Worm (Caenorhabditis elegans): ENCODE results near the gene nhr-7.

nhr-7 gene

ce11 chrIV:11271262-11271661, at the start of gene nhr-7:
TSS of gene nhr-7 (minus strand) at chrIV:11271362.
- TF ChIP-seq F44E2.7 (GFP tag; IDR thresholded peaks at IDR 0.05), result no peak
- no peak for TF ChIP-seq spr-1 (tag; optimal IDR thresholded peaks at IDR 0.05)
- TF ChIP-seq D1046.2 (GFP tag; IDR thresholded peaks at IDR 0.05), result no peak
- TF ChIP-seq ceh-82 (tag; optimal IDR thresholded peaks at IDR 0.05), result no peak
- TF ChIP-seq pha-4 (GFP tag; IDR thresholded peaks at IDR 0.05), result no peak
- TF ChIP-seq pha-4 (tag; optimal IDR thresholded peaks at IDR 0.05), result no peak
- no peak for TF ChIP-seq skn-1 (tag; optimal IDR thresholded peaks at IDR 0.05)
- no peak for TF ChIP-seq hlh-11 (tag; optimal IDR thresholded peaks at IDR 0.05)
- no peak for TF ChIP-seq dmd-6 (GFP tag; IDR thresholded peaks at IDR 0.05)
- no peak for TF ChIP-seq dmd-8 (GFP tag; IDR thresholded peaks at IDR 0.05)
- TF ChIP-seq unc-62 (GFP tag; optimal IDR thresholded peaks at IDR 0.05 in 1 of 2), result no peak
- no peak for TF ChIP-seq unc-62 (tag; optimal IDR thresholded peaks at IDR 0.05)
- no peak for TF ChIP-seq jun-1 (tag; optimal IDR thresholded peaks at IDR 0.05)
- TF ChIP-seq rbr-2 (tag; optimal IDR thresholded peaks at IDR 0.05), result no peak
- TF ChIP-seq daf-16 (GFP tag; optimal IDR thresholded peaks at IDR 0.05), result no peak
- no peak for TF ChIP-seq daf-16 (tag; optimal IDR thresholded peaks at IDR 0.05)
- TF ChIP-seq ceh-44 (GFP tag; IDR thresholded peaks at IDR 0.05), result no peak
- TF ChIP-seq duxl-1 (tag; optimal IDR thresholded peaks at IDR 0.05; ENCODE audit: poor library complexity), result no peak
- TF ChIP-seq nhr-237 (tag; optimal IDR thresholded peaks at IDR 0.05), result no peak

ce11 chrIV:11320500-11320899, 49.3 kb upstream of the nhr-7 start, which contains the start of gene edg-1:
TSS of gene edg-1 (plus strand) at chrIV:11320800.
- no peak for TF ChIP-seq nhr-11 (tag; optimal IDR thresholded peaks at IDR 0.05)
- no peak for TF ChIP-seq daf-16 (GFP tag; optimal IDR thresholded peaks at IDR 0.05)
- peak; percentile 9 for TF ChIP-seq daf-16 (tag; optimal IDR thresholded peaks at IDR 0.05)

ce11 chrIV:11319884-11320362, 48.8 kb upstream of the nhr-7 start, which contains the start of gene B0035.18:
TSS of gene B0035.18 (plus strand) at chrIV:11320312.
- TF ChIP-seq dmd-6 (GFP tag; IDR thresholded peaks at IDR 0.05) (no peak), ceh-62 (tag; optimal IDR thresholded peaks at IDR 0.05) (no peak), lsy-2 (tag; optimal IDR thresholded peaks at IDR 0.05) (peak in 1 of 2 experiments; percentile 12), lin-29 (GFP tag; IDR thresholded peaks at IDR 0.05) (no peak), tra-1 (GFP tag; IDR thresholded peaks at IDR 0.05) (no peak), unc-130 (GFP tag; optimal IDR thresholded peaks at IDR 0.05) (peak; percentile 2), F10B5.3 (tag; optimal IDR thresholded peaks at IDR 0.05) (no peak), mes-2 (tag; optimal IDR thresholded peaks at IDR 0.05; ENCODE audit: poor library complexity, severe bottlenecking) (no peak)

- TF ChIP-seq pha-4 (GFP tag; IDR thresholded peaks at IDR 0.05) (no peak), pha-4 (tag; optimal IDR thresholded peaks at IDR 0.05) (no peak), rbr-2 (tag; optimal IDR thresholded peaks at IDR 0.05) (no peak), nhr-28 (tag; optimal IDR thresholded peaks at IDR 0.05) (no peak), sdz-12 (GFP tag; optimal IDR thresholded peaks at IDR 0.05) (no peak), nhr-10 (tag; optimal IDR thresholded peaks at IDR 0.05) (no peak), zfp-2 (tag; optimal IDR thresholded peaks at IDR 0.05) (no peak), duxl-1 (tag; optimal IDR thresholded peaks at IDR 0.05; ENCODE audit: poor library complexity) (no peak), F37D6.2 (tag; optimal IDR thresholded peaks at IDR 0.05) (no peak), nhr-77 (tag; optimal IDR thresholded peaks at IDR 0.05) (no peak), nhr-42 (GFP tag; IDR thresholded peaks at IDR 0.05) (no peak), ZK337.2 (GFP tag; IDR thresholded peaks at IDR 0.05) (no peak), ztf-7 (tag; optimal IDR thresholded peaks at IDR 0.05) (no peak)
Measured at ce11 chrIV:11317119-11317518, 46.0 kb upstream of the nhr-7 start, which contains the start of gene gspd-1. TSS of gene gspd-1 (plus strand) at chrIV:11317419.

ce11 chrIV:11316640-11317039, 45.5 kb upstream of the nhr-7 start:
- TF ChIP-seq unc-62 (GFP tag; optimal IDR thresholded peaks at IDR 0.05 in 1 of 2) (peak in 1 of 2 experiments; percentile 85), unc-62 (tag; optimal IDR thresholded peaks at IDR 0.05) (no peak), spr-3 (GFP tag; optimal IDR thresholded peaks at IDR 0.05) (no peak)
